Worm (Caenorhabditis elegans) whole organism, mixed stage, embryonic: ENCODE measurements around the gene T22F3.10.

ENCODE experiments used
- M03D4.4 ChIP-seq: sonication (generic microtip); optimal IDR thresholded peaks from 2 replicates; lab custom pipeline; 2017; ENCODE audit warnings: mild to moderate bottlenecking, missing genetic modification characterization, missing compliant biosample characterization
- bed-3 ChIP-seq: fragments of 200-800 bp; sonication (Bioruptor generic); optimal IDR thresholded peaks from 3 replicates; lab custom pipeline; 2018; ENCODE audit warnings: mild to moderate bottlenecking, missing genetic modification characterization, moderate library complexity, missing compliant biosample characterization
- ceh-39 ChIP-seq: fragments of 150-350 bp; optimal IDR thresholded peaks from 2 replicates; lab custom pipeline; 2014; ENCODE audit warnings: missing biosample characterization, missing genetic modification characterization
- ceh-43 ChIP-seq: fragments of 200-800 bp; sonication (Bioruptor generic); optimal IDR thresholded peaks from 2 replicates; lab custom pipeline; 2018; ENCODE audit warnings: mild to moderate bottlenecking, missing genetic modification characterization, moderate library complexity, missing compliant biosample characterization
- ceh-83 ChIP-seq: fragments of 200-800 bp; sonication (Bioruptor generic); optimal IDR thresholded peaks from 2 replicates; lab custom pipeline; 2018; ENCODE audit warnings: mild to moderate bottlenecking, missing genetic modification characterization, missing compliant biosample characterization
- ces-1 ChIP-seq: fragments of 150-350 bp; optimal IDR thresholded peaks from 2 replicates; lab custom pipeline; 2014; ENCODE audit warnings: missing biosample characterization, missing genetic modification reagents, missing genetic modification characterization
- drap-1 ChIP-seq: fragments of 200-800 bp; sonication (Bioruptor generic); optimal IDR thresholded peaks from 3 replicates; lab custom pipeline; 2018; ENCODE audit warnings: mild to moderate bottlenecking, missing genetic modification characterization, missing compliant biosample characterization
- elt-1 ChIP-seq: sonication (generic microtip); optimal IDR thresholded peaks from 2 replicates; lab custom pipeline; 2017; ENCODE audit warnings: missing genetic modification characterization, mild to moderate bottlenecking, missing compliant biosample characterization, antibody characterized with exemption, moderate library complexity, borderline replicate concordance; ENCODE audit not compliant: insufficient read depth
- elt-3 ChIP-seq: fragments of 150-350 bp; optimal IDR thresholded peaks from 2 replicates; lab custom pipeline; 2014; ENCODE audit warnings: missing biosample characterization, missing genetic modification characterization
- flh-1 ChIP-seq: fragments of 200-800 bp; sonication (Bioruptor generic); optimal IDR thresholded peaks from 2 replicates; lab custom pipeline; 2018; ENCODE audit warnings: mild to moderate bottlenecking, missing genetic modification characterization, moderate library complexity, missing compliant biosample characterization
- ham-2 ChIP-seq: fragments of 200-800 bp; sonication (Bioruptor generic); optimal IDR thresholded peaks from 2 replicates; lab custom pipeline; 2018; ENCODE audit warnings: mild to moderate bottlenecking, missing genetic modification characterization, missing compliant biosample characterization
- lin-13 ChIP-seq: fragments of 150-350 bp; optimal IDR thresholded peaks from 2 replicates; lab custom pipeline; 2014; ENCODE audit warnings: missing biosample characterization, missing genetic modification characterization
- lin-32 ChIP-seq: fragments of 200-800 bp; sonication (Bioruptor generic); optimal IDR thresholded peaks from 2 replicates; lab custom pipeline; 2018; ENCODE audit warnings: mild to moderate bottlenecking, missing genetic modification characterization, missing compliant biosample characterization
- lsy-2 ChIP-seq: fragments of 150-350 bp; optimal IDR thresholded peaks from 2 replicates; lab custom pipeline; 2014; ENCODE audit warnings: missing biosample characterization, missing genetic modification characterization
- mab-5 ChIP-seq: fragments of 150-350 bp; optimal IDR thresholded peaks from 2 replicates; lab custom pipeline; 2014; ENCODE audit warnings: missing biosample characterization, missing genetic modification characterization
- mep-1 ChIP-seq: fragments of 150-350 bp; optimal IDR thresholded peaks from 2 replicates; lab custom pipeline; 2017; ENCODE audit warnings: missing biosample characterization, missing genetic modification reagents, missing genetic modification characterization, inconsistent platforms
- nhr-12 ChIP-seq: fragments of 150-350 bp; optimal IDR thresholded peaks from 2 replicates; lab custom pipeline; 2014; ENCODE audit warnings: missing biosample characterization, missing genetic modification characterization
- nhr-2 ChIP-seq: fragments of 150-350 bp; optimal IDR thresholded peaks from 2 replicates; lab custom pipeline; 2014; ENCODE audit warnings: missing biosample characterization, missing genetic modification characterization
- nhr-237 ChIP-seq: fragments of 150-350 bp; optimal IDR thresholded peaks from 2 replicates; lab custom pipeline; 2014; ENCODE audit warnings: missing biosample characterization, missing genetic modification characterization
- nhr-28 ChIP-seq: fragments of 150-350 bp; optimal IDR thresholded peaks from 2 replicates; lab custom pipeline; 2014; ENCODE audit warnings: missing biosample characterization, missing genetic modification characterization
- nhr-76 ChIP-seq: sonication (generic microtip); optimal IDR thresholded peaks from 2 replicates; lab custom pipeline; 2017; ENCODE audit warnings: missing biosample characterization, missing genetic modification characterization
- pha-4 ChIP-seq: fragments of 150-350 bp; optimal IDR thresholded peaks from 2 replicates; lab custom pipeline; 2018; ENCODE audit warnings: missing biosample characterization, missing genetic modification reagents, missing genetic modification characterization
- snpc-4 ChIP-seq: fragments of 150-350 bp; optimal IDR thresholded peaks from 2 replicates; lab custom pipeline; 2014; ENCODE audit warnings: missing biosample characterization, missing genetic modification characterization
- sptf-1 ChIP-seq: sonication (generic microtip); optimal IDR thresholded peaks from 2 replicates; lab custom pipeline; 2017; ENCODE audit warnings: mild to moderate bottlenecking, missing genetic modification characterization, moderate library complexity, missing compliant biosample characterization
- tbx-8 ChIP-seq: fragments of 200-800 bp; sonication (Bioruptor generic); optimal IDR thresholded peaks from 2 replicates; lab custom pipeline; 2018; ENCODE audit warnings: mild to moderate bottlenecking, missing genetic modification characterization, moderate library complexity, missing compliant biosample characterization
- unc-120 ChIP-seq: sonication (generic microtip); optimal IDR thresholded peaks from 2 replicates; lab custom pipeline; 2017; ENCODE audit warnings: missing genetic modification characterization, missing compliant biosample characterization; ENCODE audit not compliant: poor library complexity, severe bottlenecking
- unc-39 ChIP-seq: fragments of 150-350 bp; optimal IDR thresholded peaks from 2 replicates; lab custom pipeline; 2014; ENCODE audit warnings: missing biosample characterization, missing genetic modification characterization
- unc-62 ChIP-seq: fragments of 150-350 bp; optimal IDR thresholded peaks from 2 replicates; lab custom pipeline; 2014; ENCODE audit warnings: missing biosample characterization, missing genetic modification reagents, missing genetic modification characterization
- ztf-11 ChIP-seq: fragments of 150-350 bp; optimal IDR thresholded peaks from 2 replicates; lab custom pipeline; 2014; ENCODE audit warnings: missing biosample characterization, missing genetic modification characterization

T22F3.10 gene

ce11 chrV:3633041-3633440 is 21.5 kb upstream of the T22F3.10 start, which contains the start of gene F59B1.2:
F59B1.2 (plus strand) TSS chrV:3633341.
- TF ChIP-seq nhr-76 (no peak), snpc-4 (tag; lab: Kevin White, UChicago) (no peak), ceh-83 (no peak), nhr-12 (tag; lab: Kevin White, UChicago) (no peak), unc-120 (tag; lab: Kevin White, UChicago) (no peak), nhr-237 (tag; lab: Kevin White, UChicago) (no peak), flh-1 (GFP tag; lab: Kevin White, UChicago) (no peak), lsy-2 (tag; lab: Kevin White, UChicago) (no peak), lin-13 (tag; lab: Kevin White, UChicago) (no peak)

ce11 chrV:3632249-3633030 is 20.9 kb upstream of the T22F3.10 start:
- TF ChIP-seq unc-39 (tag; lab: Kevin White, UChicago) (no peak), flh-1 (GFP tag; lab: Kevin White, UChicago) (no peak), pha-4 (tag; lab: Kevin White, UChicago) (no peak), lsy-2 (tag; lab: Kevin White, UChicago) (no peak), ceh-43 (no peak), nhr-2 (tag; lab: Kevin White, UChicago) (no peak), nhr-28 (tag; lab: Kevin White, UChicago) (no peak), bed-3 (GFP tag; lab: Kevin White, UChicago) (no peak), sptf-1 (tag; lab: Kevin White, UChicago) (no peak), ceh-83 (no peak), nhr-12 (tag; lab: Kevin White, UChicago) (no peak), lin-32 (GFP tag; lab: Kevin White, UChicago) (no peak), ztf-11 (tag; lab: Kevin White, UChicago) (no peak), ces-1 (GFP tag; lab: Kevin White, UChicago) (no peak), nhr-237 (tag; lab: Kevin White, UChicago) (no peak), tbx-8 (GFP tag; lab: Kevin White, UChicago) (no peak), drap-1 (no peak), elt-1 (tag; lab: Kevin White, UChicago) (no peak)

DNA sequence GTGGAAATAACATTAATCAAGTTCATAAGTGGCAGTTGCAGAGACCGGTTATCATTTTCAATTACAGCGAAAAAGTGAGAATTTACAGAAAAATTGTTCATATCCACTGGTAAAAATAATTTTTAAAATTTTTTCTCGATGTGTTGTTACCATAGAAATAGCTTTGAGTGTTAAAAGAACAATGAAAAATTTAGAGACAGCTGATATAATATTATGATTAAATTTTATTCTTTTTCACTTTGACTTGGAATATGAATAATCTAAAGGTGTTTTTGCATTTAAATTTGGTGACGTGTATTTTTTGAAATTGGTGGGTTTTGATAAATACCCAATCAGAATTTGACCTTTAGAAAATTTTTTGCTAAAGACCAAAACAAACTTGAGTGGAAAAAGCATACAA is 20.0 kb upstream of the T22F3.10 start, which contains the start of gene F59B1.6:
Gene F59B1.6 (minus strand): TSS at position 101 of the 400 bp plus-strand sequence.
- TF ChIP-seq bed-3 (GFP tag; lab: Kevin White, UChicago) (no peak), elt-3 (no peak), snpc-4 (tag; lab: Kevin White, UChicago) (no peak), flh-1 (GFP tag; lab: Kevin White, UChicago) (no peak), M03D4.4 (no peak), lin-13 (tag; lab: Kevin White, UChicago) (no peak), mep-1 (tag; lab: Kevin White, UChicago) (no peak), nhr-12 (tag; lab: Kevin White, UChicago) (no peak), ces-1 (GFP tag; lab: Kevin White, UChicago) (no peak), ceh-83 (no peak), nhr-76 (no peak), ztf-11 (tag; lab: Kevin White, UChicago) (no peak), ceh-43 (no peak), tbx-8 (GFP tag; lab: Kevin White, UChicago) (no peak), mab-5 (tag; lab: Kevin White, UChicago) (no peak), unc-62 (GFP tag; lab: Kevin White, UChicago) (no peak), unc-39 (tag; lab: Kevin White, UChicago) (no peak), ceh-39 (tag; lab: Kevin White, UChicago) (no peak)

DNA sequence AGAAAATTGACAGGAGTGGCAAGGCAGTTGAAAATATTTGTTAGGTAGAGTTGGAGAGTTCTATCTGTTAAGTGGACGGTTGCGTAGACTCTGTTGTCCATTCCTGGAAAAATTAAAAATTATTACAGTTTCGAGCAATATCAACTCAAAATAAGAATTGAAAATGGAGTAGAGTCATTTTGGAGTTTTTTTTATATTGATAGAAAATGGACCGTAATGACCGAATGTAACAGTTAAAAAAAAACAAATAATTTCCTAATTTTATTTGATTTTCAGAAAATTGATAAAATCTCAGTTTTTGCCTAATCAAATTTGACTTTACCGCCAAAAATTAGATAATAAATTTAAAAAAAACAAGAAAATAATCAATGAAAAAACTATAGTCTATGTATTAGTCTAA is 15.4 kb upstream of the T22F3.10 start, which contains the start of gene F59B1.4:
Gene F59B1.4 (minus strand): TSS at position 101 of the 400 bp plus-strand sequence.
- TF ChIP-seq lsy-2 (tag; lab: Kevin White, UChicago), result no peak
- no peak for TF ChIP-seq ces-1 (GFP tag; lab: Kevin White, UChicago)
- no peak for TF ChIP-seq bed-3 (GFP tag; lab: Kevin White, UChicago)
- no peak for TF ChIP-seq mep-1 (tag; lab: Kevin White, UChicago)
- no peak for TF ChIP-seq ham-2 (GFP tag; lab: Kevin White, UChicago)
- TF ChIP-seq nhr-2 (tag; lab: Kevin White, UChicago), result no peak
- TF ChIP-seq M03D4.4, result no peak
